Worm (Caenorhabditis elegans): Measurements from ENCODE around the gene pdf-1.
A peak's percentile ranks its signal among the peaks of the same experiment; 100 is the strongest.

pdf-1 gene

ce11 chrIII:6903056-6903977 is 9.0 kb downstream of the pdf-1 start, which contains the start of the genes brc-2 and T07E3.3:
brc-2 (minus strand) TSS chrIII:6903106.
T07E3.3 (plus strand) TSS chrIII:6903877.
- TF ChIP-seq egl-43 (GFP tag; IDR thresholded peaks at IDR 0.05): no peak
- TF ChIP-seq zag-1 (tag; optimal IDR thresholded peaks at IDR 0.05): no peak
- TF ChIP-seq lsy-2 (tag; optimal IDR thresholded peaks at IDR 0.05): peak in 1 of 2 experiments; percentile 37
- TF ChIP-seq nhr-42 (GFP tag; IDR thresholded peaks at IDR 0.05): no peak
- TF ChIP-seq Y5F2A.4 (GFP tag; optimal IDR thresholded peaks at IDR 0.05): no peak
- peak; percentile 74 for TF ChIP-seq aha-1 (tag)
- TF ChIP-seq hlh-30 (tag; optimal IDR thresholded peaks at IDR 0.05; ENCODE audit: insufficient read depth): no peak
- TF ChIP-seq ztf-11 (tag; optimal IDR thresholded peaks at IDR 0.05): no peak
- TF ChIP-seq pqm-1 (tag; optimal IDR thresholded peaks at IDR 0.05): peak; percentile 17
- TF ChIP-seq nhr-77 (tag; optimal IDR thresholded peaks at IDR 0.05): no peak
- no peak for TF ChIP-seq cey-2 (tag; optimal IDR thresholded peaks at IDR 0.05; ENCODE audit: borderline replicate concordance, insufficient read depth)
- TF ChIP-seq dmd-6 (GFP tag; IDR thresholded peaks at IDR 0.05): peak; percentile 40; the same call in 1 of the 2 replicates
- no peak for TF ChIP-seq nhr-28 (tag; optimal IDR thresholded peaks at IDR 0.05)
- TF ChIP-seq lin-29 (GFP tag; IDR thresholded peaks at IDR 0.05): no peak
- TF ChIP-seq unc-62 (GFP tag; optimal IDR thresholded peaks at IDR 0.05 in 1 of 2): no peak
- TF ChIP-seq unc-62 (tag; optimal IDR thresholded peaks at IDR 0.05): no peak
- peak; percentile 61 for TF ChIP-seq lin-38 (GFP tag; IDR thresholded peaks at IDR 0.05)
- no peak for TF ChIP-seq ces-1 (GFP tag; optimal IDR thresholded peaks at IDR 0.05)
- TF ChIP-seq ceh-28 (tag; optimal IDR thresholded peaks at IDR 0.05): no peak

DNA sequence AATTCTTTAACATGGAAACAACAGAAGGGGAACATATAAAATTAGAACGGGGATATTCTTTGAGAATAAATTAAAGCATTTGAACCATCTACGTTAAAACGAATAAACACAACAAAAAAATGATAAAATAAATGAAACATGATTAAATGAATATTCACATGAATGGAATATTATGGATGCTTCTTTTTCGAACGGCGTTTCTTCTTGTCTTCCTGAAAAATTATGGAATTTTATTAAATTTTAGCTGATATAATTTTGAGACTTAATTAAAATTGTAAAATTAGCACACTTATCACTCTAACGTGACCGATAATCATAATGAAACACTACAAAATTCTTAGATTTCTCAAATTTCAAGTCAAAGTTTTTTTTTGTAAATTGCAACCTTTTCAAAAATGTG is 11.7 kb downstream of the pdf-1 start:
- TF ChIP-seq lim-7 (GFP tag; IDR thresholded peaks at IDR 0.05) (no peak), unc-39 (tag; optimal IDR thresholded peaks at IDR 0.05) (no peak), nhr-28 (tag; optimal IDR thresholded peaks at IDR 0.05) (no peak), zfp-3 (GFP tag; conservative IDR thresholded peaks at IDR 0.05) (0 out of 2 replicates have a peak, but pooled peaks have one; percentile 29), lin-13 (GFP tag; optimal IDR thresholded peaks at IDR 0.05) (no peak), ZK337.2 (GFP tag; IDR thresholded peaks at IDR 0.05) (no peak), lin-38 (GFP tag; IDR thresholded peaks at IDR 0.05) (peak; percentile 45), nhr-237 (tag; optimal IDR thresholded peaks at IDR 0.05) (no peak), R02D3.7 (tag; optimal IDR thresholded peaks at IDR 0.05) (no peak), zip-11 (GFP tag; IDR thresholded peaks at IDR 0.05) (no peak), php-3 (GFP tag; IDR thresholded peaks at IDR 0.05) (peak; percentile 59), hlh-30 (tag; optimal IDR thresholded peaks at IDR 0.05; ENCODE audit: insufficient read depth) (no peak), spr-3 (GFP tag; optimal IDR thresholded peaks at IDR 0.05) (no peak), duxl-1 (tag; optimal IDR thresholded peaks at IDR 0.05; ENCODE audit: poor library complexity) (no peak), spr-1 (tag; optimal IDR thresholded peaks at IDR 0.05) (no peak), nhr-41 (GFP tag; IDR thresholded peaks at IDR 0.05) (no peak), daf-19 (GFP tag; conservative IDR thresholded peaks at IDR 0.05) (no peak), daf-16 (GFP tag; optimal IDR thresholded peaks at IDR 0.05) (peak in 1 of 2 experiments; percentile 51), daf-16 (tag; optimal IDR thresholded peaks at IDR 0.05) (no peak), rbr-2 (tag; optimal IDR thresholded peaks at IDR 0.05) (no peak), aha-1 (tag) (peak; percentile 4), ZK546.5 (tag; optimal IDR thresholded peaks at IDR 0.05) (no peak), ceh-44 (GFP tag; IDR thresholded peaks at IDR 0.05) (no peak), D1046.2 (GFP tag; IDR thresholded peaks at IDR 0.05) (no peak), Y105C5A.15 (GFP tag; IDR thresholded peaks at IDR 0.05) (no peak), nhr-48 (tag; optimal IDR thresholded peaks at IDR 0.05) (no peak), T20F7.1 (GFP tag; optimal IDR thresholded peaks at IDR 0.05) (peak; percentile 31), saeg-2 (GFP tag; IDR thresholded peaks at IDR 0.05) (no peak), fos-1 (tag; optimal IDR thresholded peaks at IDR 0.05) (no peak), lin-39 (tag; optimal IDR thresholded peaks at IDR 0.05) (no peak), mxl-2 (GFP tag; conservative IDR thresholded peaks at IDR 0.05) (no peak), madf-5 (GFP tag; IDR thresholded peaks at IDR 0.05) (no peak), dpl-1 (GFP tag; optimal IDR thresholded peaks at IDR 0.05) (no peak), zag-1 (tag; optimal IDR thresholded peaks at IDR 0.05) (no peak), ces-1 (GFP tag; optimal IDR thresholded peaks at IDR 0.05) (no peak), F26F4.8 (GFP tag; conservative IDR thresholded peaks at IDR 0.05) (no peak)

Data from whole organism, L4 larva.